Fruit fly (Drosophila melanogaster) whole organism, embryonic: ENCODE measurements around the gene Ubc4.
A peak's percentile ranks its signal among the peaks of the same experiment; 100 is the strongest.

ENCODE experiments used
- Abd-B ChIP-seq: fragments of 200-800 bp; sonication (Bioruptor generic); optimal IDR thresholded peaks from 2 replicates; lab custom pipeline; 2018; ENCODE audit warnings: missing biosample characterization, mild to moderate bottlenecking, missing genetic modification characterization, moderate library complexity
- CG11695 ChIP-seq: fragments of 200-800 bp; sonication (Bioruptor generic); IDR thresholded peaks from 3 replicates; pipeline ENCODE4 v1.3.6; 2022; ENCODE audit warnings: missing biosample characterization, missing genetic modification characterization
- CG12659 ChIP-seq: fragments of 200-800 bp; sonication (Bioruptor generic); optimal IDR thresholded peaks from 3 replicates; lab custom pipeline; 2017; ENCODE audit warnings: mild to moderate bottlenecking, missing biosample characterization, missing genetic modification reagents, missing genetic modification characterization
- CG16813 ChIP-seq: fragments of 200-800 bp; sonication (Bioruptor generic); IDR thresholded peaks from 3 replicates; pipeline ENCODE4 v1.3.6; 2022; ENCODE audit warnings: missing biosample characterization, missing genetic modification characterization; ENCODE audit not compliant: partially characterized antibody
- CG17912 ChIP-seq: fragments of 200-800 bp; sonication (Bioruptor generic); optimal IDR thresholded peaks from 2 replicates; lab custom pipeline; 2018; ENCODE audit warnings: missing biosample characterization, mild to moderate bottlenecking, missing genetic modification characterization
- CG2116 ChIP-seq: fragments of 200-800 bp; sonication (Bioruptor generic); optimal IDR thresholded peaks from 3 replicates; lab custom pipeline; 2018; ENCODE audit warnings: missing biosample characterization, mild to moderate bottlenecking, missing genetic modification characterization
- CG2120 ChIP-seq: fragments of 200-800 bp; sonication (Bioruptor generic); optimal IDR thresholded peaks from 3 replicates; lab custom pipeline; 2016; ENCODE audit warnings: missing biosample characterization, missing genetic modification characterization
- CG2875 ChIP-seq: fragments of 200-800 bp; sonication (Bioruptor generic); optimal IDR thresholded peaks from 2 replicates; lab custom pipeline; 2017; ENCODE audit warnings: missing biosample characterization, mild to moderate bottlenecking, missing genetic modification characterization, missing genetic modification reagents
- CG33213 ChIP-seq: fragments of 200-800 bp; sonication (Bioruptor generic); optimal IDR thresholded peaks from 3 replicates; lab custom pipeline; 2016; ENCODE audit warnings: missing biosample characterization, missing genetic modification characterization
- CG34376 ChIP-seq: fragments of 200-800 bp; sonication (Bioruptor generic); optimal IDR thresholded peaks from 2 replicates; lab custom pipeline; 2018; ENCODE audit warnings: missing biosample characterization, mild to moderate bottlenecking, missing genetic modification characterization
- CG42726 ChIP-seq: fragments of 200-800 bp; sonication (Bioruptor generic); IDR thresholded peaks from 2 replicates; pipeline ENCODE4 v1.3.6; 2022; ENCODE audit warnings: missing biosample characterization, missing genetic modification characterization; ENCODE audit not compliant: partially characterized antibody
- CG6689 ChIP-seq: fragments of 200-800 bp; sonication (Bioruptor generic); IDR thresholded peaks from 2 replicates; pipeline ENCODE4 v1.3.6; 2022; ENCODE audit warnings: missing biosample characterization, missing genetic modification characterization
- CG7372 ChIP-seq: fragments of 200-800 bp; sonication (Bioruptor generic); IDR thresholded peaks from 2 replicates; pipeline ENCODE4 v1.3.6; 2022; ENCODE audit warnings: missing biosample characterization, missing genetic modification characterization
- CG7963 ChIP-seq: fragments of 200-800 bp; sonication (Bioruptor generic); IDR thresholded peaks from 3 replicates; pipeline ENCODE4 v1.3.6; 2022; ENCODE audit warnings: missing biosample characterization, missing genetic modification characterization; ENCODE audit not compliant: partially characterized antibody
- CG8478 ChIP-seq: fragments of >200 bp; optimal IDR thresholded peaks from 2 replicates; lab custom pipeline; 2018
- CG8765 ChIP-seq: fragments of 200-800 bp; sonication (Bioruptor generic); IDR thresholded peaks from 2 replicates; pipeline ENCODE4 v1.3.6; 2022; ENCODE audit warnings: missing biosample characterization, missing genetic modification characterization
- CG9817 ChIP-seq: fragments of 200-800 bp; sonication (Bioruptor generic); optimal IDR thresholded peaks from 2 replicates; lab custom pipeline; 2018; ENCODE audit warnings: missing biosample characterization, mild to moderate bottlenecking, missing genetic modification characterization, moderate library complexity
- Camta ChIP-seq: fragments of 200-800 bp; sonication (Bioruptor generic); optimal IDR thresholded peaks from 2 replicates; lab custom pipeline; 2016; ENCODE audit warnings: missing biosample characterization, missing genetic modification characterization
- CrebB ChIP-seq: fragments of 200-800 bp; sonication (Bioruptor generic); optimal IDR thresholded peaks from 3 replicates; lab custom pipeline; 2018; ENCODE audit warnings: missing biosample characterization, mild to moderate bottlenecking, missing genetic modification characterization
- E2f1 ChIP-seq: fragments of 200-800 bp; sonication (Bioruptor generic); IDR thresholded peaks from 2 replicates; pipeline ENCODE4 v1.3.6; 2022; ENCODE audit warnings: missing biosample characterization, missing genetic modification characterization
- ERR ChIP-seq: fragments of 200-800 bp; sonication (Bioruptor generic); optimal IDR thresholded peaks from 2 replicates; lab custom pipeline; 2016; ENCODE audit warnings: missing biosample characterization, missing genetic modification characterization
- HLHmδ ChIP-seq: fragments of 200-800 bp; sonication (Bioruptor generic); optimal IDR thresholded peaks from 2 replicates; lab custom pipeline; 2018; ENCODE audit warnings: missing biosample characterization, mild to moderate bottlenecking, missing genetic modification characterization, moderate library complexity
- Jarid2 ChIP-seq: fragments of 200-800 bp; sonication (Bioruptor generic); optimal IDR thresholded peaks from 3 replicates; lab custom pipeline; 2017; ENCODE audit warnings: mild to moderate bottlenecking, missing biosample characterization, missing genetic modification reagents, missing genetic modification characterization
- MTF-1 ChIP-seq: fragments of 200-800 bp; sonication (Bioruptor generic); optimal IDR thresholded peaks from 2 replicates; lab custom pipeline; 2018; ENCODE audit warnings: missing biosample characterization, mild to moderate bottlenecking, missing genetic modification characterization, borderline replicate concordance
- Max ChIP-seq: fragments of 200-800 bp; sonication (Bioruptor generic); optimal IDR thresholded peaks from 2 replicates; lab custom pipeline; 2016; ENCODE audit warnings: missing biosample characterization, mild to moderate bottlenecking, missing genetic modification characterization
- NFAT ChIP-seq: fragments of 200-800 bp; sonication (Bioruptor generic); IDR thresholded peaks from 2 replicates; pipeline ENCODE4 v1.3.6; 2022; ENCODE audit warnings: missing biosample characterization, missing genetic modification characterization
- Nf-YC ChIP-seq: fragments of 200-800 bp; optimal IDR thresholded peaks from 3 replicates; lab custom pipeline; 2019; ENCODE audit warnings: missing biosample characterization, mild to moderate bottlenecking, missing genetic modification characterization, moderate library complexity
- Pdp1 ChIP-seq, 2 experiments: fragments of 200-800 bp; sonication (Bioruptor generic); optimal IDR thresholded peaks; 3 replicates each; lab custom pipeline; 2016; ENCODE audit warnings: missing biosample characterization in 2 of 2, missing genetic modification characterization in 2 of 2, mild to moderate bottlenecking in 1 of 2, moderate library complexity in 1 of 2
- YL-1 ChIP-seq: fragments of 200-800 bp; sonication (Bioruptor generic); optimal IDR thresholded peaks from 3 replicates; lab custom pipeline; 2017; ENCODE audit warnings: missing biosample characterization, mild to moderate bottlenecking, missing genetic modification characterization
- amos ChIP-seq: fragments of 200-800 bp; sonication (Bioruptor generic); IDR thresholded peaks from 2 replicates; pipeline ENCODE4 v1.3.6; 2022; ENCODE audit warnings: missing biosample characterization, missing genetic modification characterization; ENCODE audit not compliant: partially characterized antibody
- ap ChIP-seq: fragments of 200-800 bp; sonication (Bioruptor generic); IDR thresholded peaks from 2 replicates; pipeline ENCODE4 v1.3.6; 2022; ENCODE audit warnings: missing biosample characterization, missing genetic modification characterization
- ato ChIP-seq: fragments of 200-800 bp; sonication (Bioruptor generic); IDR thresholded peaks from 2 replicates; pipeline ENCODE4 v1.3.6; 2022; ENCODE audit warnings: missing biosample characterization, missing genetic modification characterization; ENCODE audit not compliant: partially characterized antibody
- bbx ChIP-seq: fragments of 200-800 bp; sonication (Bioruptor generic); IDR thresholded peaks from 2 replicates; pipeline ENCODE4 v1.3.6; 2022; ENCODE audit warnings: missing biosample characterization, missing genetic modification characterization; ENCODE audit not compliant: partially characterized antibody
- bowl ChIP-seq: fragments of 200-800 bp; sonication (Bioruptor generic); IDR thresholded peaks from 2 replicates; pipeline ENCODE4 v1.3.6; 2022; ENCODE audit warnings: missing biosample characterization, missing genetic modification characterization
- br ChIP-seq: fragments of >200 bp; optimal IDR thresholded peaks from 2 replicates; lab custom pipeline; 2017
- ci ChIP-seq: fragments of 200-800 bp; sonication (Bioruptor generic); IDR thresholded peaks from 3 replicates; pipeline ENCODE4 v1.3.6; 2022; ENCODE audit warnings: missing biosample characterization, missing genetic modification characterization
- gcm ChIP-seq: fragments of 200-800 bp; sonication (Bioruptor generic); optimal IDR thresholded peaks from 2 replicates; lab custom pipeline; 2019; ENCODE audit warnings: missing biosample characterization, mild to moderate bottlenecking, missing genetic modification characterization, moderate library complexity
- gfzf ChIP-seq: fragments of 200-800 bp; sonication (Bioruptor generic); optimal IDR thresholded peaks from 2 replicates; lab custom pipeline; 2016; ENCODE audit warnings: missing biosample characterization, mild to moderate bottlenecking, missing genetic modification characterization, moderate library complexity
- jumu ChIP-seq: fragments of 200-800 bp; sonication (Bioruptor generic); optimal IDR thresholded peaks from 3 replicates; lab custom pipeline; 2016; ENCODE audit warnings: missing biosample characterization, missing genetic modification characterization
- ken ChIP-seq: fragments of 200-800 bp; sonication (Bioruptor generic); IDR thresholded peaks from 3 replicates; pipeline ENCODE4 v1.3.6; 2022; ENCODE audit warnings: missing biosample characterization, missing genetic modification characterization
- nmo ChIP-seq: fragments of 200-800 bp; sonication (Bioruptor generic); optimal IDR thresholded peaks from 2 replicates; lab custom pipeline; 2018; ENCODE audit warnings: missing biosample characterization, mild to moderate bottlenecking, missing genetic modification characterization, moderate library complexity
- pho ChIP-seq: fragments of 200-800 bp; sonication (Bioruptor generic); optimal IDR thresholded peaks from 2 replicates; lab custom pipeline; 2016; ENCODE audit warnings: missing biosample characterization, missing genetic modification characterization
- pzg ChIP-seq: fragments of 200-800 bp; sonication (Bioruptor generic); optimal IDR thresholded peaks from 3 replicates; lab custom pipeline; 2018; ENCODE audit warnings: missing biosample characterization, mild to moderate bottlenecking, missing genetic modification characterization, moderate library complexity
- repo ChIP-seq: fragments of 200-800 bp; sonication (Bioruptor generic); optimal IDR thresholded peaks from 2 replicates; lab custom pipeline; 2016; ENCODE audit warnings: missing biosample characterization, missing genetic modification characterization
- slbo ChIP-seq: fragments of 200-800 bp; sonication (Bioruptor generic); IDR thresholded peaks from 2 replicates; pipeline ENCODE4 v1.3.6; 2022; ENCODE audit warnings: missing biosample characterization, missing genetic modification characterization
- slou ChIP-seq: fragments of 200-800 bp; sonication (Bioruptor generic); optimal IDR thresholded peaks from 3 replicates; lab custom pipeline; 2016; ENCODE audit warnings: missing biosample characterization, missing genetic modification characterization
- sna ChIP-seq: fragments of 200-800 bp; sonication (Bioruptor generic); IDR thresholded peaks from 2 replicates; pipeline ENCODE4 v1.3.6; 2022; ENCODE audit warnings: missing biosample characterization, missing genetic modification characterization; ENCODE audit not compliant: partially characterized antibody
- stc ChIP-seq: fragments of 200-800 bp; sonication (Bioruptor generic); IDR thresholded peaks from 2 replicates; pipeline ENCODE4 v1.3.6; 2022; ENCODE audit warnings: missing biosample characterization, missing genetic modification characterization
- stwl ChIP-seq: fragments of 200-800 bp; sonication (Bioruptor generic); optimal IDR thresholded peaks from 3 replicates; lab custom pipeline; 2018; ENCODE audit warnings: missing biosample characterization, mild to moderate bottlenecking, missing genetic modification characterization, moderate library complexity
- wor ChIP-seq: fragments of 200-800 bp; sonication (Bioruptor generic); IDR thresholded peaks from 2 replicates; pipeline ENCODE4 v1.3.6; 2022; ENCODE audit warnings: missing biosample characterization, missing genetic modification characterization

The Ubc4 gene

dm6 chr3L:9698193-9698642, at the start of gene Ubc4 (continued):
- TF ChIP-seq stc (GFP tag; lab: Robert Waterston, UW) (0 out of 2 replicates have a peak, but pooled peaks have one; percentile 11), amos (GFP tag; lab: Robert Waterston, UW) (peak; percentile 91; the same call in 1 of the 2 replicates), CG6689 (GFP tag; lab: Robert Waterston, UW) (0 out of 2 replicates have a peak, but pooled peaks have one; percentile 8), Jarid2 (GFP tag; lab: Kevin White, UChicago) (peak; percentile 11), nmo (GFP tag; lab: Kevin White, UChicago) (peak; percentile 10), ERR (GFP tag; lab: Kevin White, UChicago) (peak; percentile 8), CrebB (no peak), wor (GFP tag; lab: Robert Waterston, UW) (no peak), ap (GFP tag; lab: Robert Waterston, UW) (no peak), CG9817 (tag; lab: Kevin White, UChicago) (no peak), jumu (GFP tag; lab: Kevin White, UChicago) (no peak), br (no peak), CG2120 (GFP tag; lab: Kevin White, UChicago) (peak; percentile 51), CG2116 (GFP tag; lab: Kevin White, UChicago) (peak; percentile 78), CG42726 (GFP tag; lab: Robert Waterston, UW) (peak; percentile 79), YL-1 (GFP tag; lab: Kevin White, UChicago) (peak; percentile 65), CG33213 (peak; percentile 4), sna (GFP tag; lab: Robert Waterston, UW) (peak; percentile 88), Abd-B (GFP tag; lab: Kevin White, UChicago) (peak; percentile 5), NFAT (peak; percentile 62; the same call in 1 of the 2 replicates), Camta (GFP tag; lab: Kevin White, UChicago) (no peak), gfzf (GFP tag; lab: Kevin White, UChicago) (peak; percentile 82), pzg (GFP tag; lab: Kevin White, UChicago) (peak; percentile 92), CG12659 (GFP tag; lab: Kevin White, UChicago) (peak; percentile 57), stwl (tag; lab: Kevin White, UChicago) (peak; percentile 54), bbx (GFP tag; lab: Robert Waterston, UW) (peak; percentile 89), slou (GFP tag; lab: Kevin White, UChicago) (no peak), pho (GFP tag; lab: Kevin White, UChicago) (peak; percentile 28), E2f1 (GFP tag; lab: Robert Waterston, UW) (peak; percentile 44; the same call in 1 of the 2 replicates), CG7372 (no peak), Pdp1 (GFP tag; optimal IDR thresholded peaks at IDR 0.05; lab: Kevin White, UChicago) (peak in 1 of 2 experiments; percentile 72), MTF-1 (GFP tag; lab: Kevin White, UChicago) (no peak), Nf-YC (peak; percentile 74), ato (GFP tag; lab: Robert Waterston, UW) (peak; percentile 77), CG34376 (GFP tag; lab: Kevin White, UChicago) (peak; percentile 3), Max (no peak), CG2875 (GFP tag; lab: Kevin White, UChicago) (no peak), CG8765 (GFP tag; lab: Robert Waterston, UW) (no peak), ci (GFP tag; lab: Robert Waterston, UW) (peak; percentile 21; the same call in 1 of the 3 replicates), HLHmδ (GFP tag; lab: Kevin White, UChicago) (no peak), bowl (no peak), slbo (GFP tag; lab: Robert Waterston, UW) (peak; percentile 54; the same call in 1 of the 2 replicates), gcm (GFP tag; lab: Kevin White, UChicago) (no peak), CG16813 (peak; percentile 75), CG17912 (no peak), CG11695 (GFP tag; lab: Robert Waterston, UW) (no peak), repo (peak; percentile 8), CG8478 (lab: Kevin White, UChicago) (no peak), ken (GFP tag; lab: Robert Waterston, UW) (no peak), CG7963 (GFP tag; lab: Robert Waterston, UW) (peak; percentile 86)
